Worm (Caenorhabditis elegans): ENCODE measurements around the gene srd-65.

DNA sequence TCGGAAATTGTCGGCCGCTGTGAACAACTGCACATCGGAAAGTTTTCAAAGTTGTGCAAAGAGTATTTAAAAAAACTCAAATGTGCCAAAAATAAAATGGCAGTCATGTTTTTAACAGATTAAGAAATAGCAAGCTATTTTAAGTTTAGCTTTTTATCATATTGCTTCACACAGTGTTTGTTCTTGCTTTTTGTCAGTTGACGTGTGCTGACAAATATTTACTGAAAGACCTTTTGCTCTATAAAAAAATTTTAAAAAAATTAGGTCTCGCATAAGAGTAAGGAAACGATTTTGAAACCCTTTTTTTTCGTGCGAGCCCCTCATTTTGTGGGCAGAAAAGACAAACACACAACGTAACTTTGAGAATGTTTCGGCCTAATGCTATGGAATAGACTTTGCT lies 31.7 kb upstream of the srd-65 start, which contains the start of gene fbxa-71:
- no peak for TF ChIP-seq him-1 (tag; optimal IDR thresholded peaks at IDR 0.05)
- TF ChIP-seq W03F9.2 (tag; optimal IDR thresholded peaks at IDR 0.05) = no peak

Measured in whole organism, L4/young adult.